Fruit fly (Drosophila melanogaster) whole organism, embryonic: ENCODE results near the gene tmod.

ENCODE experiments used
- Ada2b ChIP-seq: fragments of 200-800 bp; sonication (Bioruptor generic); IDR thresholded peaks from 2 replicates; pipeline ENCODE4 v1.3.6; 2022; ENCODE audit warnings: missing biosample characterization, missing genetic modification characterization
- CG10267 ChIP-seq: fragments of 200-800 bp; sonication (Bioruptor generic); optimal IDR thresholded peaks from 2 replicates; lab custom pipeline; 2018; ENCODE audit warnings: missing biosample characterization, mild to moderate bottlenecking, missing genetic modification characterization, moderate library complexity
- CG10462 ChIP-seq: fragments of 200-800 bp; sonication (Bioruptor generic); optimal IDR thresholded peaks from 2 replicates; lab custom pipeline; 2016; ENCODE audit warnings: missing biosample characterization, missing genetic modification characterization
- CG11093 ChIP-seq: fragments of 200-800 bp; sonication (Bioruptor generic); IDR thresholded peaks from 3 replicates; pipeline ENCODE4 v1.3.6; 2022; ENCODE audit warnings: missing biosample characterization, missing genetic modification characterization
- CG11695 ChIP-seq: fragments of 200-800 bp; sonication (Bioruptor generic); IDR thresholded peaks from 3 replicates; pipeline ENCODE4 v1.3.6; 2022; ENCODE audit warnings: missing biosample characterization, missing genetic modification characterization
- CG13123 ChIP-seq: fragments of 200-800 bp; sonication (Bioruptor generic); optimal IDR thresholded peaks from 2 replicates; lab custom pipeline; 2016; ENCODE audit warnings: missing biosample characterization, missing genetic modification characterization
- CG15269 ChIP-seq: fragments of 200-800 bp; sonication (Bioruptor generic); optimal IDR thresholded peaks from 2 replicates; lab custom pipeline; 2018; ENCODE audit warnings: missing biosample characterization, mild to moderate bottlenecking, missing genetic modification characterization, moderate library complexity
- CG1602 ChIP-seq: fragments of 200-800 bp; sonication (Bioruptor generic); optimal IDR thresholded peaks from 3 replicates; lab custom pipeline; 2016; ENCODE audit warnings: missing biosample characterization, missing genetic modification characterization
- CG17568 ChIP-seq: fragments of 200-800 bp; sonication (Bioruptor generic); optimal IDR thresholded peaks from 2 replicates; lab custom pipeline; 2018; ENCODE audit warnings: missing biosample characterization, mild to moderate bottlenecking, missing genetic modification characterization, moderate library complexity
- CG18619 ChIP-seq: fragments of 200-800 bp; sonication (Bioruptor generic); optimal IDR thresholded peaks from 3 replicates; lab custom pipeline; 2017; ENCODE audit warnings: missing biosample characterization, mild to moderate bottlenecking, missing genetic modification characterization
- CG2129 ChIP-seq: fragments of 200-800 bp; sonication (Bioruptor generic); IDR thresholded peaks from 2 replicates; pipeline ENCODE4 v1.3.6; 2022; ENCODE audit warnings: missing biosample characterization, missing genetic modification characterization; ENCODE audit not compliant: partially characterized antibody
- CG4328 ChIP-seq: fragments of 200-800 bp; sonication (Bioruptor generic); optimal IDR thresholded peaks from 3 replicates; lab custom pipeline; 2017; ENCODE audit warnings: missing biosample characterization, missing genetic modification reagents, missing genetic modification characterization
- CG4424 ChIP-seq: fragments of 200-800 bp; sonication (Bioruptor generic); optimal IDR thresholded peaks from 3 replicates; lab custom pipeline; 2016; ENCODE audit warnings: missing biosample characterization, missing genetic modification characterization
- CG5953 ChIP-seq: fragments of 200-800 bp; sonication (Bioruptor generic); IDR thresholded peaks from 2 replicates; pipeline ENCODE4 v1.3.6; 2022; ENCODE audit warnings: missing biosample characterization, missing genetic modification characterization
- CG6175 ChIP-seq: fragments of 200-800 bp; sonication (Bioruptor generic); IDR thresholded peaks from 3 replicates; pipeline ENCODE4 v1.3.6; 2022; ENCODE audit warnings: missing biosample characterization, missing genetic modification characterization
- CG6791 ChIP-seq: fragments of 200-800 bp; sonication (Bioruptor generic); IDR thresholded peaks from 3 replicates; pipeline ENCODE4 v1.3.6; 2022; ENCODE audit warnings: missing biosample characterization, missing genetic modification characterization; ENCODE audit not compliant: partially characterized antibody
- CG6813 ChIP-seq: fragments of 200-800 bp; sonication (Bioruptor generic); optimal IDR thresholded peaks from 2 replicates; lab custom pipeline; 2017; ENCODE audit warnings: missing biosample characterization, missing genetic modification characterization, mild to moderate bottlenecking, moderate library complexity, missing genetic modification reagents
- CG7987 ChIP-seq: fragments of 200-800 bp; sonication (Bioruptor generic); optimal IDR thresholded peaks from 2 replicates; lab custom pipeline; 2018; ENCODE audit warnings: missing biosample characterization, mild to moderate bottlenecking, missing genetic modification characterization, moderate library complexity
- CG8765 ChIP-seq: fragments of 200-800 bp; sonication (Bioruptor generic); IDR thresholded peaks from 2 replicates; pipeline ENCODE4 v1.3.6; 2022; ENCODE audit warnings: missing biosample characterization, missing genetic modification characterization
- CG9876 ChIP-seq: fragments of 200-800 bp; sonication (Bioruptor generic); optimal IDR thresholded peaks from 2 replicates; lab custom pipeline; 2016; ENCODE audit warnings: missing biosample characterization, missing genetic modification characterization
- CkIIα-i1 ChIP-seq: fragments of 200-800 bp; sonication (Bioruptor generic); IDR thresholded peaks from 2 replicates; pipeline ENCODE4 v1.3.6; 2022; ENCODE audit warnings: missing biosample characterization, missing genetic modification characterization
- CoRest ChIP-seq: fragments of 200-800 bp; sonication (Bioruptor generic); optimal IDR thresholded peaks from 3 replicates; lab custom pipeline; 2018; ENCODE audit warnings: missing biosample characterization, mild to moderate bottlenecking, missing genetic modification characterization, moderate library complexity
- D ChIP-seq, 2 experiments: fragments of 200-800 bp in 1 of 2; fragments of >200 bp in 1 of 2; sonication (Bioruptor generic) in 1 of 2; optimal IDR thresholded peaks; 2 replicates in 1 of 2; 3 replicates in 1 of 2; lab custom pipeline; 2017; ENCODE audit warnings: mild to moderate bottlenecking in 1 of 2, missing biosample characterization in 1 of 2, missing genetic modification characterization in 1 of 2, missing genetic modification reagents in 1 of 2
- Dek ChIP-seq: fragments of 200-800 bp; sonication (Bioruptor generic); optimal IDR thresholded peaks from 3 replicates; lab custom pipeline; 2019; ENCODE audit warnings: missing biosample characterization, mild to moderate bottlenecking, missing genetic modification characterization, moderate library complexity
- Dref ChIP-seq: fragments of 200-800 bp; sonication (Bioruptor generic); IDR thresholded peaks from 2 replicates; pipeline ENCODE4 v1.3.6; 2022; ENCODE audit warnings: missing biosample characterization, missing genetic modification characterization
- Eip74EF ChIP-seq, 2 experiments: fragments of 200-800 bp in 1 of 2; fragments of >200 bp in 1 of 2; sonication (Bioruptor generic) in 1 of 2; optimal IDR thresholded peaks; 2 replicates each; lab custom pipeline; 2017 to 2019; ENCODE audit warnings: missing biosample characterization in 2 of 2, missing genetic modification characterization in 2 of 2, mild to moderate bottlenecking in 1 of 2, moderate library complexity in 1 of 2
- Hmx ChIP-seq: fragments of 200-800 bp; sonication (Bioruptor generic); optimal IDR thresholded peaks from 2 replicates; lab custom pipeline; 2016; ENCODE audit warnings: missing biosample characterization, missing genetic modification characterization
- Hr51 ChIP-seq, 2 experiments: fragments of 200-800 bp; sonication (Bioruptor generic); optimal IDR thresholded peaks; 2 replicates in 1 of 2; 3 replicates in 1 of 2; lab custom pipeline; 2016 to 2018; ENCODE audit warnings: missing biosample characterization in 2 of 2, missing genetic modification characterization in 2 of 2, mild to moderate bottlenecking in 1 of 2, moderate library complexity in 1 of 2
- Kr ChIP-seq: fragments of 200-800 bp; sonication (Bioruptor generic); optimal IDR thresholded peaks from 2 replicates; lab custom pipeline; 2017; ENCODE audit warnings: missing biosample characterization, mild to moderate bottlenecking, missing genetic modification characterization
- NC2α ChIP-seq: fragments of 200-800 bp; sonication (Bioruptor generic); optimal IDR thresholded peaks from 2 replicates; lab custom pipeline; 2016; ENCODE audit warnings: missing biosample characterization, missing genetic modification characterization
- Oaz ChIP-seq: fragments of 200-800 bp; sonication (Bioruptor generic); IDR thresholded peaks from 2 replicates; pipeline ENCODE4 v1.3.6; 2022; ENCODE audit warnings: missing biosample characterization, missing genetic modification characterization
- Optix ChIP-seq: fragments of 200-800 bp; sonication (Bioruptor generic); IDR thresholded peaks from 3 replicates; pipeline ENCODE4 v1.3.6; 2022; ENCODE audit warnings: missing biosample characterization, missing genetic modification characterization
- PHDP ChIP-seq: fragments of 200-800 bp; sonication (Bioruptor generic); optimal IDR thresholded peaks from 3 replicates; lab custom pipeline; 2018; ENCODE audit warnings: missing biosample characterization, mild to moderate bottlenecking, missing genetic modification characterization, moderate library complexity
- Ravus ChIP-seq: fragments of 200-800 bp; sonication (Bioruptor generic); IDR thresholded peaks from 2 replicates; pipeline ENCODE4 v1.3.6; 2022; ENCODE audit warnings: missing biosample characterization, missing genetic modification characterization
- Stat92E ChIP-seq, 3 experiments: fragments of >200 bp in 2 of 3; fragments of 200-800 bp in 1 of 3; sonication (Bioruptor generic) in 1 of 3; optimal IDR thresholded peaks; 2 replicates each; lab custom pipeline; 2017 to 2019; ENCODE audit warnings: missing biosample characterization in 3 of 3, missing genetic modification characterization in 3 of 3, mild to moderate bottlenecking in 1 of 3, moderate library complexity in 1 of 3
- TFAM ChIP-seq: fragments of 200-800 bp; sonication (Bioruptor generic); optimal IDR thresholded peaks from 2 replicates; lab custom pipeline; 2017; ENCODE audit warnings: missing biosample characterization, missing genetic modification characterization, inconsistent platforms
- YL-1 ChIP-seq: fragments of 200-800 bp; sonication (Bioruptor generic); optimal IDR thresholded peaks from 3 replicates; lab custom pipeline; 2017; ENCODE audit warnings: missing biosample characterization, mild to moderate bottlenecking, missing genetic modification characterization
- amos ChIP-seq: fragments of 200-800 bp; sonication (Bioruptor generic); IDR thresholded peaks from 2 replicates; pipeline ENCODE4 v1.3.6; 2022; ENCODE audit warnings: missing biosample characterization, missing genetic modification characterization; ENCODE audit not compliant: partially characterized antibody
- hb ChIP-seq: fragments of 200-800 bp; sonication (Bioruptor generic); IDR thresholded peaks from 3 replicates; pipeline ENCODE4 v1.3.6; 2022; ENCODE audit warnings: missing biosample characterization, missing genetic modification characterization; ENCODE audit not compliant: partially characterized antibody
- hth ChIP-seq: fragments of >200 bp; optimal IDR thresholded peaks from 2 replicates; lab custom pipeline; 2017; ENCODE audit warnings: inconsistent platforms
- ken ChIP-seq: fragments of 200-800 bp; sonication (Bioruptor generic); IDR thresholded peaks from 3 replicates; pipeline ENCODE4 v1.3.6; 2022; ENCODE audit warnings: missing biosample characterization, missing genetic modification characterization
- klu ChIP-seq: fragments of 200-800 bp; sonication (Bioruptor generic); IDR thresholded peaks from 2 replicates; pipeline ENCODE4 v1.3.6; 2022; ENCODE audit warnings: missing biosample characterization, missing genetic modification characterization
- pnt ChIP-seq: fragments of 200-800 bp; sonication (Bioruptor generic); optimal IDR thresholded peaks from 3 replicates; lab custom pipeline; 2016; ENCODE audit warnings: missing biosample characterization, missing genetic modification characterization
- pros ChIP-seq: fragments of 200-800 bp; sonication (Bioruptor generic); optimal IDR thresholded peaks from 3 replicates; lab custom pipeline; 2019; ENCODE audit warnings: missing biosample characterization, mild to moderate bottlenecking, missing genetic modification characterization, moderate library complexity
- schlank ChIP-seq: fragments of 200-800 bp; sonication (Bioruptor generic); optimal IDR thresholded peaks from 2 replicates; lab custom pipeline; 2018; ENCODE audit warnings: missing biosample characterization, mild to moderate bottlenecking, missing genetic modification characterization
- slbo ChIP-seq: fragments of 200-800 bp; sonication (Bioruptor generic); IDR thresholded peaks from 2 replicates; pipeline ENCODE4 v1.3.6; 2022; ENCODE audit warnings: missing biosample characterization, missing genetic modification characterization
- slou ChIP-seq: fragments of 200-800 bp; sonication (Bioruptor generic); optimal IDR thresholded peaks from 3 replicates; lab custom pipeline; 2016; ENCODE audit warnings: missing biosample characterization, missing genetic modification characterization
- tup ChIP-seq: fragments of 200-800 bp; sonication (Bioruptor generic); optimal IDR thresholded peaks from 2 replicates; lab custom pipeline; 2016; ENCODE audit warnings: missing biosample characterization, mild to moderate bottlenecking, missing genetic modification characterization, moderate library complexity

The tmod gene

DNA sequence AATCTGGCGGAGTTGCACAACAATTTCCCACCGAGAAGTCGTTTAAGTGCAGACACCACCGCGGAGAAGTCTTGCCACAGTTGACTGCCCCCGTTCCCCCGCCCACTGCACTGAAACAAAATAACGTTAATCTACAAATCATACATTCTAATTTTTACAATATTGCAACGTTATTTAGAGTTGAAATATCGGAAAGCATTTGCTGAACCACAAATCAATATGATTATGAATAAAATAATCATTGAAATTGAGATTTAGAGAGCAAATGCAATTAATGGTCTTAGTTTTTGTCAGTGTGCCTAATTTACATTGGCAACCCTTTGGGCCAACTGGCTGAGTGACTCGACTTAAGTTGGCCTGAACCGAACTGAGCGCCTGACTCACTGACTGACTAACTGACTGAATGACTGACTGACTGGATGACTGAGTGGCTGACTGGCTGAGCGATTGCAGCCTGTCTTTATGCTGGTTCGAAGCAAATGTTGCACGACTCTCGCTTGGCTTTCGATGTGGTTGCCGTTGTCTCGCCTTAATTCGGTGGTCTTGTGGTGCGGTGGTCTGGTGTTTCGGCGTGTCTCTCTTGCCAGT lies 38.2 kb downstream of the tmod start (continued):
- no peak for TF ChIP-seq CG9876
- peak; percentile 76 for TF ChIP-seq pros (GFP tag; lab: Kevin White, UChicago)
- no peak for TF ChIP-seq CkIIα-i1
- TF ChIP-seq slbo (GFP tag; lab: Robert Waterston, UW): peak; percentile 65
- TF ChIP-seq TFAM (GFP tag; lab: Kevin White, UChicago): peak; percentile 32
- TF ChIP-seq CG5953 (GFP tag; lab: Robert Waterston, UW): peak; percentile 88
- peak; percentile 84 for TF ChIP-seq CG4424 (GFP tag; lab: Kevin White, UChicago)
- TF ChIP-seq hth: no peak
- TF ChIP-seq klu (GFP tag; lab: Robert Waterston, UW): 0 out of 2 replicates have a peak, but pooled peaks have one; percentile 43
- no peak for TF ChIP-seq CG10462
- TF ChIP-seq schlank (tag; lab: Kevin White, UChicago): no peak
- peak; percentile 86 for TF ChIP-seq CG15269
- no peak for TF ChIP-seq amos (GFP tag; lab: Robert Waterston, UW)
- peak; percentile 51 for TF ChIP-seq CG6813
- peak; percentile 19 to 88 for TF ChIP-seq Hr51 (GFP tag; optimal IDR thresholded peaks at IDR 0.05; lab: Kevin White, UChicago)
- no peak for TF ChIP-seq tup (GFP tag; lab: Kevin White, UChicago)
- peak; percentile 62; the same call in 1 of the 3 replicates for TF ChIP-seq ken (GFP tag; lab: Robert Waterston, UW)
- no peak for TF ChIP-seq CG4328
- peak; percentile 2 for TF ChIP-seq Hmx (GFP tag; lab: Kevin White, UChicago)
- peak; percentile 29; the same call in 1 of the 2 replicates for TF ChIP-seq CG8765
- peak; percentile 71 for TF ChIP-seq CG1602 (GFP tag; lab: Kevin White, UChicago)
- peak; percentile 78 for TF ChIP-seq CG11695 (GFP tag; lab: Robert Waterston, UW)
- no peak for TF ChIP-seq Dref (GFP tag; lab: Robert Waterston, UW)
- peak; percentile 45 for TF ChIP-seq CG18619 (GFP tag; lab: Kevin White, UChicago)
- peak; percentile 81 for TF ChIP-seq CoRest (tag; lab: Kevin White, UChicago)
- TF ChIP-seq Ravus: no peak; the same call in 1 of the 2 replicates
- TF ChIP-seq CG11093 (GFP tag; lab: Robert Waterston, UW): peak; percentile 72; the same call in 2 of the 3 replicates
- TF ChIP-seq CG10267 (tag; lab: Kevin White, UChicago): peak; percentile 76
- TF ChIP-seq CG7987: peak; percentile 24
- no peak for TF ChIP-seq Kr
- peak; percentile 86 for TF ChIP-seq PHDP (tag; lab: Kevin White, UChicago)
- no peak for TF ChIP-seq hb (GFP tag; lab: Robert Waterston, UW)
- TF ChIP-seq D (optimal IDR thresholded peaks at IDR 0.05; lab: Kevin White, UChicago): no peak
- peak; percentile 75 for TF ChIP-seq D (GFP tag; optimal IDR thresholded peaks at IDR 0.05; lab: Kevin White, UChicago)
- TF ChIP-seq CG2129: no peak
- TF ChIP-seq pnt (GFP tag; lab: Kevin White, UChicago): peak; percentile 67
- no peak for TF ChIP-seq slou (GFP tag; lab: Kevin White, UChicago)
- TF ChIP-seq Ada2b (GFP tag; lab: Robert Waterston, UW): peak; percentile 84
- peak in 1 of 2 experiments; percentile 69 for TF ChIP-seq Eip74EF (GFP tag; optimal IDR thresholded peaks at IDR 0.05; lab: Kevin White, UChicago)
- TF ChIP-seq YL-1: peak; percentile 12
- TF ChIP-seq CG6791: no peak
- TF ChIP-seq CG13123 (GFP tag; lab: Kevin White, UChicago): peak; percentile 56
- TF ChIP-seq Stat92E (GFP tag; optimal IDR thresholded peaks at IDR 0.05; lab: Kevin White, UChicago): no peak
- no peak for TF ChIP-seq CG6175
- TF ChIP-seq NC2α (GFP tag; lab: Kevin White, UChicago): peak; percentile 40
- TF ChIP-seq Optix: peak; percentile 72
- no peak for TF ChIP-seq Dek (tag; lab: Kevin White, UChicago)
- TF ChIP-seq CG17568 (GFP tag; lab: Kevin White, UChicago): peak; percentile 56
- TF ChIP-seq Oaz (GFP tag; lab: Robert Waterston, UW): peak; percentile 72
